Worm (Caenorhabditis elegans) whole organism, early embryonic: Measurements from ENCODE around the gene spp-1.

ENCODE experiments used
- aly-1 ChIP-seq: sonication (generic microtip); optimal IDR thresholded peaks from 2 replicates; lab custom pipeline; 2016; ENCODE audit warnings: missing genetic modification characterization, missing compliant biosample characterization
- ama-1 ChIP-seq: fragments of 150-350 bp; optimal IDR thresholded peaks from 2 replicates; lab custom pipeline; 2014
- ceh-13 ChIP-seq: fragments of 200-800 bp; sonication (Bioruptor generic); optimal IDR thresholded peaks from 2 replicates; lab custom pipeline; 2018; ENCODE audit warnings: mild to moderate bottlenecking, missing genetic modification characterization, missing compliant biosample characterization
- ets-7 ChIP-seq: sonication (generic microtip); optimal IDR thresholded peaks from 2 replicates; lab custom pipeline; 2016; ENCODE audit warnings: missing genotype, missing genetic modification characterization, missing compliant biosample characterization
- flt-1 ChIP-seq: fragments of 200-800 bp; sonication (Bioruptor generic); IDR thresholded peaks from 2 replicates; pipeline ENCODE4 v1.3.6; 2022; ENCODE audit warnings: missing genetic modification characterization, missing compliant biosample characterization
- hmg-4 ChIP-seq: fragments of 200-800 bp; sonication (Bioruptor generic); optimal IDR thresholded peaks from 2 replicates; lab custom pipeline; 2018; ENCODE audit warnings: mild to moderate bottlenecking, missing genetic modification characterization, missing compliant biosample characterization
- hnd-1 ChIP-seq: sonication (generic microtip); optimal IDR thresholded peaks from 2 replicates; lab custom pipeline; 2016; ENCODE audit warnings: missing genetic modification characterization, missing compliant biosample characterization
- tbx-11 ChIP-seq: fragments of 200-800 bp; sonication (Bioruptor generic); IDR thresholded peaks from 2 replicates; pipeline ENCODE4 v1.3.6; 2022; ENCODE audit warnings: missing genetic modification characterization, missing compliant biosample characterization
- tbx-37 ChIP-seq: fragments of 200-800 bp; sonication (Bioruptor generic); conservative IDR thresholded peaks from 2 replicates; pipeline ENCODE4 v1.3.6; 2022; ENCODE audit warnings: missing genetic modification reagents, missing genetic modification characterization, missing compliant biosample characterization
- tra-4 ChIP-seq: sonication (generic microtip); optimal IDR thresholded peaks from 2 replicates; lab custom pipeline; 2017; ENCODE audit warnings: missing genetic modification characterization, missing compliant biosample characterization

ce11 chrIII:10379632-10380031 lies 24.2 kb upstream of the spp-1 start:
- TF ChIP-seq tra-4 (tag; lab: Kevin White, UChicago) (no peak), ama-1 (lab: Kevin White, UChicago) (no peak), ets-7 (tag; lab: Kevin White, UChicago) (no peak), tbx-37 (GFP tag; lab: Robert Waterston, UW) (no peak), ceh-13 (GFP tag; lab: Kevin White, UChicago) (no peak), tbx-11 (no peak), hmg-4 (GFP tag; lab: Kevin White, UChicago) (no peak), aly-1 (tag; lab: Kevin White, UChicago) (no peak), hnd-1 (tag; lab: Kevin White, UChicago) (no peak), flt-1 (GFP tag; lab: Robert Waterston, UW) (no peak)
